Fruit fly (Drosophila melanogaster) whole organism, pupa: ENCODE results near the gene CG13728.

Experiments
- CG10348 ChIP-seq: fragments of 200-800 bp; sonication (Bioruptor generic); IDR thresholded peaks from 2 replicates; pipeline ENCODE4 v1.3.6; 2022; ENCODE audit warnings: missing biosample characterization, missing genetic modification characterization
- CG12605 ChIP-seq: fragments of 200-800 bp; sonication (Bioruptor generic); IDR thresholded peaks from 2 replicates; pipeline ENCODE4 v1.3.6; 2022; ENCODE audit warnings: missing biosample characterization, missing genetic modification characterization
- CG13204 ChIP-seq: fragments of 200-800 bp; sonication (Bioruptor generic); optimal IDR thresholded peaks from 2 replicates; lab custom pipeline; 2018; ENCODE audit warnings: missing biosample characterization, mild to moderate bottlenecking, missing genetic modification characterization, moderate library complexity
- CG14655 ChIP-seq: fragments of 200-800 bp; sonication (Bioruptor generic); optimal IDR thresholded peaks from 3 replicates; lab custom pipeline; 2017; ENCODE audit warnings: mild to moderate bottlenecking, missing biosample characterization, missing genetic modification reagents, missing genetic modification characterization
- CG15710 ChIP-seq: fragments of 200-800 bp; sonication (Bioruptor generic); optimal IDR thresholded peaks from 2 replicates; lab custom pipeline; 2018; ENCODE audit warnings: missing biosample characterization, mild to moderate bottlenecking, missing genetic modification characterization, moderate library complexity
- CG17806 ChIP-seq: fragments of 200-800 bp; sonication (Bioruptor generic); optimal IDR thresholded peaks from 2 replicates; lab custom pipeline; 2018; ENCODE audit warnings: missing biosample characterization, mild to moderate bottlenecking, missing genetic modification characterization, moderate library complexity
- CG32121 ChIP-seq: fragments of 200-800 bp; sonication (Bioruptor generic); IDR thresholded peaks from 2 replicates; pipeline ENCODE4 v1.3.6; 2022; ENCODE audit warnings: missing biosample characterization, missing genetic modification characterization
- CG34367 ChIP-seq: fragments of 200-800 bp; sonication (Bioruptor generic); optimal IDR thresholded peaks from 2 replicates; lab custom pipeline; 2018; ENCODE audit warnings: missing biosample characterization, mild to moderate bottlenecking, missing genetic modification characterization
- CG4496 ChIP-seq: fragments of 200-800 bp; sonication (Bioruptor generic); IDR thresholded peaks from 3 replicates; pipeline ENCODE4 v1.3.6; 2022; ENCODE audit warnings: missing biosample characterization, missing genetic modification characterization
- CG8159 ChIP-seq: fragments of 200-800 bp; sonication (Bioruptor generic); optimal IDR thresholded peaks from 3 replicates; lab custom pipeline; 2018; ENCODE audit warnings: missing biosample characterization, mild to moderate bottlenecking, missing genetic modification characterization, moderate library complexity
- CG8301 ChIP-seq: fragments of 200-800 bp; sonication (Bioruptor generic); optimal IDR thresholded peaks from 2 replicates; lab custom pipeline; 2018; ENCODE audit warnings: missing biosample characterization, mild to moderate bottlenecking, missing genetic modification characterization
- CG9948 ChIP-seq: fragments of 200-800 bp; sonication (Bioruptor generic); optimal IDR thresholded peaks from 2 replicates; lab custom pipeline; 2018; ENCODE audit warnings: missing biosample characterization, mild to moderate bottlenecking, missing genetic modification characterization, moderate library complexity
- D1 ChIP-seq: fragments of 200-800 bp; sonication (Bioruptor generic); optimal IDR thresholded peaks from 2 replicates; lab custom pipeline; 2018; ENCODE audit warnings: missing biosample characterization, mild to moderate bottlenecking, missing genetic modification characterization, moderate library complexity
- EcR ChIP-seq: fragments of 200-800 bp; sonication (Bioruptor generic); optimal IDR thresholded peaks from 3 replicates; lab custom pipeline; 2019; ENCODE audit warnings: missing biosample characterization, missing genetic modification characterization, mild to moderate bottlenecking, moderate library complexity, missing genetic modification reagents
- Ets98B ChIP-seq: fragments of 200-800 bp; sonication (Bioruptor generic); IDR thresholded peaks from 2 replicates; pipeline ENCODE4 v1.3.6; 2022; ENCODE audit warnings: missing biosample characterization, missing genetic modification characterization
- Pif1A ChIP-seq: fragments of 200-800 bp; sonication (Bioruptor generic); optimal IDR thresholded peaks from 3 replicates; lab custom pipeline; 2016; ENCODE audit warnings: missing biosample characterization, missing genetic modification characterization
- Pif1B ChIP-seq: fragments of 200-800 bp; sonication (Bioruptor generic); optimal IDR thresholded peaks from 3 replicates; lab custom pipeline; 2016; ENCODE audit warnings: missing biosample characterization, missing genetic modification characterization
- Snoo ChIP-seq: fragments of 200-800 bp; sonication (Bioruptor generic); optimal IDR thresholded peaks from 3 replicates; lab custom pipeline; 2017; ENCODE audit warnings: missing biosample characterization, mild to moderate bottlenecking, missing genetic modification characterization, inconsistent platforms
- fd96Ca ChIP-seq: fragments of 200-800 bp; sonication (Bioruptor generic); IDR thresholded peaks from 3 replicates; pipeline ENCODE4 v1.3.6; 2022; ENCODE audit warnings: missing biosample characterization, missing genetic modification characterization
- gl ChIP-seq: fragments of 200-800 bp; sonication (Bioruptor generic); optimal IDR thresholded peaks from 2 replicates; lab custom pipeline; 2018; ENCODE audit warnings: missing biosample characterization, mild to moderate bottlenecking, missing genetic modification characterization
- rn ChIP-seq: fragments of 200-800 bp; sonication (Bioruptor generic); IDR thresholded peaks from 2 replicates; pipeline ENCODE4 v1.3.6; 2022; ENCODE audit warnings: missing biosample characterization, missing genetic modification characterization

The CG13728 gene

DNA sequence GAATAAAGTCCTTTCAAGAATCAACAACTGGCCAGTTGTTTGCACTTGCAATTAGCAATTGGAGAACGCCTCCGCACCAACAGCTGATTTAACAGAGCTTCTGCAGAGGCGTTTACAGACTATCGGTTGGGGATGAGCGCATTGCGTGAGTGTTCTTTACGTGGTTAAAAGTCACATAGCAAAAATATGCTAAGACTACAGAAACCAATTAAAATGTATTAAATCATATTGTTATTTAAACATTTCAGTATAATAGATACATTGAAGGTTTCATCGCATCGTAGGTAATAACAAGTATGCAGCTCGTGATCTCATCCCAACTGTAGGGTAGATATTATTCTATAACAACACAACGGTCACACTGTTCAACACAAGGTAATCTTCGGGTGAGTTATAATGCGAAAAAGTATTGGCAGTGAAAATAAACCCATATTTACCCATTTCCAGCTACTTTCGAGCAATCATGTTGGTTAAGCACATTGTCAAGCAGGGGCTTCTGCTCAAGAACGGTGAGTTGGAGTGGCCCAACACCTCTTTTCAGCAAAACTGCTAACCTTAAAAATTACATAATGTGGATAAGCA lies 42.7 kb upstream of the CG13728 start, which contains the start of the genes Sec3 and COX7B:
TSS of gene Sec3 (minus strand) at position 86 of the 582 bp plus-strand sequence.
TSS of gene COX7B (plus strand) at position 346 of the 582 bp plus-strand sequence.
- TF ChIP-seq Pif1B (GFP tag; lab: Kevin White, UChicago) (peak; percentile 21), D1 (no peak), Ets98B (no peak), Snoo (tag; lab: Kevin White, UChicago) (peak; percentile 43), gl (tag; lab: Kevin White, UChicago) (no peak), CG14655 (GFP tag; lab: Kevin White, UChicago) (peak; percentile 17), CG12605 (GFP tag; lab: Robert Waterston, UW) (0 out of 2 replicates have a peak, but pooled peaks have one; percentile 9), CG34367 (tag; lab: Kevin White, UChicago) (peak; percentile 40), CG17806 (tag; lab: Kevin White, UChicago) (peak; percentile 45), CG10348 (no peak), CG13204 (GFP tag; lab: Kevin White, UChicago) (no peak), CG32121 (GFP tag; lab: Robert Waterston, UW) (peak; percentile 43; the same call in 1 of the 2 replicates), Pif1A (GFP tag; lab: Kevin White, UChicago) (peak; percentile 42), fd96Ca (GFP tag; lab: Robert Waterston, UW) (0 out of 3 replicates have a peak, but pooled peaks have one; percentile 8), CG4496 (GFP tag; lab: Robert Waterston, UW) (0 out of 3 replicates have a peak, but pooled peaks have one; percentile 45), CG9948 (tag; lab: Kevin White, UChicago) (peak; percentile 32), CG15710 (tag; lab: Kevin White, UChicago) (peak; percentile 58), EcR (GFP tag; lab: Kevin White, UChicago) (peak; percentile 8), CG8159 (tag; lab: Kevin White, UChicago) (peak; percentile 64), CG8301 (tag; lab: Kevin White, UChicago) (peak; percentile 19), rn (GFP tag; lab: Robert Waterston, UW) (no peak)
- TF ChIP-seq, all 21 proteins: peak for 15

DNA sequence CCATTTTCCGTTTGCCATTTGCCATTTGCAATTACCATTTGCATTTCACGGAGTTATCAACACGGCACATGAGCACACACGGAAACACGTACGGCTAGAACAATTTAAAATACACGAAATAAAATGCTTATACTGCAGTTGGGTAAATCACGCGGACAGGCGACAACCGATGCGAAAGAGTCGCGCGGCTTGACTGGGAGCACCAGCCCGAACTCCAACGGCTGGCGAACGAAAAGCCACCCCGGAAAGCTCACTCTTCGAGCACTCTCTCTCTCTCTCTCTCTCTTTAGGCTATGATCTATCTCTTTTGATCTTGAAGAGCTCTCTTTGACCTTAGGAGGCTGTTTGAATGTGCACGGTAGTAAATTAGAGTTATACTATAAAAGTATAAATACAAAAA lies 38.8 kb upstream of the CG13728 start, which contains the start of gene blot:
TSS of gene blot (minus strand) at position 196 of the 400 bp plus-strand sequence.
- TF ChIP-seq CG15710 (tag; lab: Kevin White, UChicago) (no peak), D1 (no peak), CG8301 (tag; lab: Kevin White, UChicago) (no peak), CG10348 (no peak), gl (tag; lab: Kevin White, UChicago) (no peak), rn (GFP tag; lab: Robert Waterston, UW) (no peak), CG34367 (tag; lab: Kevin White, UChicago) (no peak), CG12605 (GFP tag; lab: Robert Waterston, UW) (peak; percentile 51; the same call in 1 of the 2 replicates), CG32121 (GFP tag; lab: Robert Waterston, UW) (peak; percentile 55; the same call in 1 of the 2 replicates), CG9948 (tag; lab: Kevin White, UChicago) (no peak), Snoo (tag; lab: Kevin White, UChicago) (no peak), CG17806 (tag; lab: Kevin White, UChicago) (no peak), CG13204 (GFP tag; lab: Kevin White, UChicago) (no peak), CG14655 (GFP tag; lab: Kevin White, UChicago) (no peak), fd96Ca (GFP tag; lab: Robert Waterston, UW) (no peak; the same call in 2 of the 3 replicates), EcR (GFP tag; lab: Kevin White, UChicago) (no peak), Pif1A (GFP tag; lab: Kevin White, UChicago) (no peak), Ets98B (peak; percentile 62), Pif1B (GFP tag; lab: Kevin White, UChicago) (peak; percentile 52), CG4496 (GFP tag; lab: Robert Waterston, UW) (peak; percentile 43; the same call in 2 of the 3 replicates), CG8159 (tag; lab: Kevin White, UChicago) (no peak)

DNA sequence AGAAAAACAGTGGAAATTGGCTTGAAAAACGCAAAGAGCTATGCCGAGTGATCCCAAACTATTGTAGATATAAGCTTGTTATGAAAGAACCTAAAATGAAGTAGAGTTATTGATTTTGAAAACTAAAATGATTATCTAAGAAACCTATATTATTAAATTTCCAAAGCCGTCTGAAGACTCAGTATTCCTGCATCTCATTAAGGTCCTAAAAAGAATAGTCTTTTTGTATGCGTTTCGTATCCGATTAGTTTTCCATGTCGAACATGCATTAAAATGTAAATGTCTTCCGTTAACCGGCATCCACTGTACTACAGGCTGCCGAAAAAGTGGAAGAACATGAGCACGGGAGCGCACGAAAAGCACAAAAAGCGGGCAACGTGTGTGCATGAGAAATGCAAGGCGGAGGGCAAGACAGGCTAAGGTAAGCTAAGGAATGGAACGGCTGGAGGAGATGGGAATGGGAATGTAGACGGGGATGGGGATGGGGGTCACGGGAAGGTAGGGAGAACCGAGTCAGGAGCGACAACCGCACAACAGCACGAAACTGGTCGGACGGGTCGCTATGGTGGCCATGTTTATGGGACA lies 38.2 kb upstream of the CG13728 start:
- TF ChIP-seq fd96Ca (GFP tag; lab: Robert Waterston, UW) (peak; percentile 38; the same call in 1 of the 3 replicates), CG10348 (no peak), CG17806 (tag; lab: Kevin White, UChicago) (peak; percentile 74), Snoo (tag; lab: Kevin White, UChicago) (peak; percentile 68), D1 (peak; percentile 55), CG34367 (tag; lab: Kevin White, UChicago) (peak; percentile 68), rn (GFP tag; lab: Robert Waterston, UW) (no peak), CG4496 (GFP tag; lab: Robert Waterston, UW) (no peak; the same call in 2 of the 3 replicates), Pif1B (GFP tag; lab: Kevin White, UChicago) (peak; percentile 78), CG8301 (tag; lab: Kevin White, UChicago) (peak; percentile 69), CG32121 (GFP tag; lab: Robert Waterston, UW) (no peak), Pif1A (GFP tag; lab: Kevin White, UChicago) (peak; percentile 76), CG13204 (GFP tag; lab: Kevin White, UChicago) (peak; percentile 69), CG9948 (tag; lab: Kevin White, UChicago) (peak; percentile 79), gl (tag; lab: Kevin White, UChicago) (peak; percentile 50), CG8159 (tag; lab: Kevin White, UChicago) (peak; percentile 89), CG14655 (GFP tag; lab: Kevin White, UChicago) (peak; percentile 73), EcR (GFP tag; lab: Kevin White, UChicago) (peak; percentile 94), CG15710 (tag; lab: Kevin White, UChicago) (peak; percentile 87), CG12605 (GFP tag; lab: Robert Waterston, UW) (no peak), Ets98B (no peak)
- TF ChIP-seq, all 21 proteins: peak for 15
